Fruit fly (Drosophila melanogaster): ENCODE results near the gene PRL-1.

Gene PRL-1

DNA sequence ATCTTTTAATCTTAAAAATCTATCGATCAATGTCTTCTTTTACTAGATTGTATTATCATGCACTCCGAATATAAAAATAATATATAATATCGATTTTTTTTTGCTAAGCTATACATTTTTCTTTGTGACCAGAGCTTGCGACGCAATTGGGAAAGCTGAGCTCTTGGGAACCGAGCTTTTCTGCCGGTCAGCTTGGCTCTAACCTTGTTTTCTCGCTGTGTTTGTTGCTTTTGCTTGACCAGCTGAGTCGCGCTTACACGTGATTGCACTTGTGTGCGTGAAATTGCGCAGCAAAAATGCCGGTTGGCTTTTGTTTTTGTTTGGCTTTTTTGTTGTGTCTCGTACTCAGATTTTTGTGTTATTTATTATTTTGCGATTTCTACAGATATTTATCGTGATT, 16.0 kb upstream of the PRL-1 start:
- TF ChIP-seq CG34406 (GFP tag; optimal IDR thresholded peaks at IDR 0.05) (no peak), dsx (GFP tag; optimal IDR thresholded peaks at IDR 0.05; ENCODE audit: poor library complexity, severe bottlenecking) (no peak), CG6163 (GFP tag; IDR thresholded peaks at IDR 0.05) (peak; percentile 9; the same call in 1 of the 3 replicates), svp (GFP tag) (peak; percentile 58), Sox14 (GFP tag; optimal IDR thresholded peaks at IDR 0.05) (peak; percentile 5), esn (GFP tag; optimal IDR thresholded peaks at IDR 0.05) (no peak), Eip78C (GFP tag) (peak; percentile 42), Lpt (GFP tag; optimal IDR thresholded peaks at IDR 0.05) (no peak), CG10669 (GFP tag; optimal IDR thresholded peaks at IDR 0.05) (no peak)

dm6 chr2L:16272730-16273129, 15.3 kb upstream of the PRL-1 start:
- no peak for TF ChIP-seq Sox102F (GFP tag; optimal IDR thresholded peaks at IDR 0.05)
- TF ChIP-seq dsx (GFP tag; optimal IDR thresholded peaks at IDR 0.05; ENCODE audit: poor library complexity, severe bottlenecking) = peak; percentile 0
- peak; percentile 50 for TF ChIP-seq Eip78C (GFP tag)
- TF ChIP-seq CG4318 (GFP tag; optimal IDR thresholded peaks at IDR 0.05) = no peak
- TF ChIP-seq CG10669 (GFP tag; optimal IDR thresholded peaks at IDR 0.05) = no peak
- no peak for TF ChIP-seq dac (GFP tag; optimal IDR thresholded peaks at IDR 0.05)
- TF ChIP-seq CG6854 (GFP tag; optimal IDR thresholded peaks at IDR 0.05) = no peak
- TF ChIP-seq fkh (GFP tag; optimal IDR thresholded peaks at IDR 0.05) = peak; percentile 86
- TF ChIP-seq pdm3 (GFP tag; optimal IDR thresholded peaks at IDR 0.05) = no peak
- TF ChIP-seq CG8119 (GFP tag; IDR thresholded peaks at IDR 0.05) = no peak
- TF ChIP-seq Met (GFP tag; optimal IDR thresholded peaks at IDR 0.05) = no peak
- TF ChIP-seq CG11762 (GFP tag; optimal IDR thresholded peaks at IDR 0.05; ENCODE audit: insufficient read depth) = no peak
- no peak for TF ChIP-seq CG31627 (GFP tag; optimal IDR thresholded peaks at IDR 0.05)
- TF ChIP-seq CG11902 (GFP tag; optimal IDR thresholded peaks at IDR 0.05) = no peak
- TF ChIP-seq CG32006 (GFP tag; optimal IDR thresholded peaks at IDR 0.05) = no peak
- no peak for TF ChIP-seq Sox15 (GFP tag; optimal IDR thresholded peaks at IDR 0.05)
- TF ChIP-seq CG6808 (GFP tag; optimal IDR thresholded peaks at IDR 0.05) = no peak
- no peak for TF ChIP-seq Eip75B (GFP tag; optimal IDR thresholded peaks at IDR 0.05)
- no peak for TF ChIP-seq CG3032 (tag; optimal IDR thresholded peaks at IDR 0.05)
- no peak for TF ChIP-seq CG11294 (GFP tag; IDR thresholded peaks at IDR 0.05)
- TF ChIP-seq vri (GFP tag; optimal IDR thresholded peaks at IDR 0.05) = peak; percentile 50
- no peak for TF ChIP-seq Ets21C (GFP tag; optimal IDR thresholded peaks at IDR 0.05)
- no peak for TF ChIP-seq CG16779 (tag; optimal IDR thresholded peaks at IDR 0.05)
- TF ChIP-seq salr (GFP tag; optimal IDR thresholded peaks at IDR 0.05) = no peak
- peak; percentile 63 for TF ChIP-seq svp (GFP tag)
- TF ChIP-seq esn (GFP tag; optimal IDR thresholded peaks at IDR 0.05) = no peak
- no peak for TF ChIP-seq CG9139 (GFP tag; optimal IDR thresholded peaks at IDR 0.05)

- TF ChIP-seq net (GFP tag; optimal IDR thresholded peaks at IDR 0.05) = peak; percentile 33
- no peak for TF ChIP-seq Smox (GFP tag; optimal IDR thresholded peaks at IDR 0.05)
- no peak for TF ChIP-seq Eip93F (GFP tag; optimal IDR thresholded peaks at IDR 0.05)
- TF ChIP-seq ss (GFP tag; optimal IDR thresholded peaks at IDR 0.05) = peak; percentile 5 to 11
- TF ChIP-seq CG15336 (GFP tag; IDR thresholded peaks at IDR 0.05) = no peak
- TF ChIP-seq Eip78C (GFP tag) = peak; percentile 51
- peak; percentile 93 for TF ChIP-seq svp (GFP tag)
- TF ChIP-seq CG6854 (GFP tag; optimal IDR thresholded peaks at IDR 0.05) = peak; percentile 33
- TF ChIP-seq Lpt (GFP tag; optimal IDR thresholded peaks at IDR 0.05) = peak; percentile 18
- TF ChIP-seq Sox14 (GFP tag; optimal IDR thresholded peaks at IDR 0.05) = peak; percentile 47
- peak; percentile 0 for TF ChIP-seq CG16779 (tag; optimal IDR thresholded peaks at IDR 0.05)
- TF ChIP-seq fkh (GFP tag; optimal IDR thresholded peaks at IDR 0.05) = peak; percentile 59
- TF ChIP-seq CG6163 (GFP tag; IDR thresholded peaks at IDR 0.05) = no peak
- peak; percentile 36 for TF ChIP-seq vri (GFP tag; optimal IDR thresholded peaks at IDR 0.05)
- no peak for TF ChIP-seq Blimp-1 (GFP tag; optimal IDR thresholded peaks at IDR 0.05)
- TF ChIP-seq CG3032 (tag; optimal IDR thresholded peaks at IDR 0.05) = no peak
- TF ChIP-seq dsx (GFP tag; optimal IDR thresholded peaks at IDR 0.05; ENCODE audit: poor library complexity, severe bottlenecking) = peak; percentile 31
Measured at dm6 chr2L:16271486-16271806, 14.0 kb upstream of the PRL-1 start.
